Worm (Caenorhabditis elegans): ENCODE measurements around the gene F08F8.7.

The F08F8.7 gene

ce11 chrIII:7331671-7332070, 15.3 kb downstream of the F08F8.7 start:
- TF ChIP-seq aly-2 (tag; optimal IDR thresholded peaks at IDR 0.05) (no peak), ZK546.5 (tag; optimal IDR thresholded peaks at IDR 0.05) (no peak), elt-1 (tag; optimal IDR thresholded peaks at IDR 0.05) (no peak), nhr-23 (tag; optimal IDR thresholded peaks at IDR 0.05) (no peak), nhr-76 (tag; optimal IDR thresholded peaks at IDR 0.05) (no peak), nhr-43 (tag; optimal IDR thresholded peaks at IDR 0.05; ENCODE audit: poor library complexity, severe bottlenecking) (no peak), nhr-237 (tag; optimal IDR thresholded peaks at IDR 0.05) (no peak), unc-39 (tag; optimal IDR thresholded peaks at IDR 0.05) (no peak), nhr-77 (tag; optimal IDR thresholded peaks at IDR 0.05) (no peak), tbx-2 (tag; optimal IDR thresholded peaks at IDR 0.05) (no peak), unc-62 (GFP tag; optimal IDR thresholded peaks at IDR 0.05) (no peak), nhr-28 (tag; optimal IDR thresholded peaks at IDR 0.05) (no peak), elt-2 (tag; optimal IDR thresholded peaks at IDR 0.05) (no peak)

- peak; percentile 15 for TF ChIP-seq aly-2 (tag; optimal IDR thresholded peaks at IDR 0.05)
- TF ChIP-seq elt-2 (tag; optimal IDR thresholded peaks at IDR 0.05): peak; percentile 20
- peak; percentile 79 for TF ChIP-seq ama-1 (optimal IDR thresholded peaks at IDR 0.05)
- peak; percentile 66 for TF ChIP-seq lsy-12 (tag; optimal IDR thresholded peaks at IDR 0.05)
- no peak for TF ChIP-seq pqm-1 (tag; optimal IDR thresholded peaks at IDR 0.05)
- TF ChIP-seq jun-1 (tag; optimal IDR thresholded peaks at IDR 0.05): peak; percentile 13
- peak; percentile 4 for TF ChIP-seq ztf-4 (tag; optimal IDR thresholded peaks at IDR 0.05)
- TF ChIP-seq unc-39 (tag; optimal IDR thresholded peaks at IDR 0.05): no peak
- peak; percentile 33 for TF ChIP-seq nhr-25 (tag; optimal IDR thresholded peaks at IDR 0.05)
These were observed 17.7 kb downstream of the F08F8.7 start, which contains the start of gene lab-2 for ce11 chrIII:7329155-7329732. Gene lab-2 (minus strand): TSS chrIII:7329607.

ce11 chrIII:7323331-7323730, 23.6 kb downstream of the F08F8.7 start:
- TF ChIP-seq snpc-4 (tag; optimal IDR thresholded peaks at IDR 0.05) (no peak), nhr-25 (tag; optimal IDR thresholded peaks at IDR 0.05) (no peak), ZK546.5 (tag; optimal IDR thresholded peaks at IDR 0.05) (no peak), ama-1 (optimal IDR thresholded peaks at IDR 0.05) (no peak), egl-27 (tag; optimal IDR thresholded peaks at IDR 0.05) (no peak), elt-2 (tag; optimal IDR thresholded peaks at IDR 0.05) (peak; percentile 69), pqm-1 (tag; optimal IDR thresholded peaks at IDR 0.05) (peak; percentile 1)

ce11 chrIII:7322018-7322417, 24.9 kb downstream of the F08F8.7 start:
- no peak for TF ChIP-seq tbx-2 (tag; optimal IDR thresholded peaks at IDR 0.05)
- TF ChIP-seq R02D3.7 (tag; optimal IDR thresholded peaks at IDR 0.05): no peak
- TF ChIP-seq elt-2 (tag; optimal IDR thresholded peaks at IDR 0.05): peak; percentile 55
- TF ChIP-seq pqm-1 (tag; optimal IDR thresholded peaks at IDR 0.05): peak; percentile 34
- no peak for TF ChIP-seq unc-39 (tag; optimal IDR thresholded peaks at IDR 0.05)
- no peak for TF ChIP-seq aly-2 (tag; optimal IDR thresholded peaks at IDR 0.05)
- peak; percentile 99 for TF ChIP-seq pha-4 (tag; optimal IDR thresholded peaks at IDR 0.05)

- peak; percentile 18 for TF ChIP-seq elt-2 (tag; optimal IDR thresholded peaks at IDR 0.05)
- no peak for TF ChIP-seq R02D3.7 (tag; optimal IDR thresholded peaks at IDR 0.05)
- no peak for TF ChIP-seq unc-62 (GFP tag; optimal IDR thresholded peaks at IDR 0.05)
- peak; percentile 77 for TF ChIP-seq pha-4 (tag; optimal IDR thresholded peaks at IDR 0.05)
- TF ChIP-seq tbx-2 (tag; optimal IDR thresholded peaks at IDR 0.05): no peak
- peak; percentile 69 for TF ChIP-seq pqm-1 (tag; optimal IDR thresholded peaks at IDR 0.05)
These were observed 27.6 kb downstream of the F08F8.7 start, which contains the start of gene F56C9.8 for ce11 chrIII:7319390-7319789. Gene F56C9.8 (minus strand): TSS chrIII:7319509.

ce11 chrIII:7317354-7317753, 29.6 kb downstream of the F08F8.7 start:
- no peak for TF ChIP-seq ceh-28 (tag; optimal IDR thresholded peaks at IDR 0.05)
- TF ChIP-seq mml-1 (tag; optimal IDR thresholded peaks at IDR 0.05): no peak
- no peak for TF ChIP-seq nhr-77 (tag; optimal IDR thresholded peaks at IDR 0.05)
- TF ChIP-seq elt-1 (tag; optimal IDR thresholded peaks at IDR 0.05): no peak
- TF ChIP-seq pha-4 (tag; optimal IDR thresholded peaks at IDR 0.05): peak; percentile 74
- peak; percentile 32 for TF ChIP-seq elt-2 (tag; optimal IDR thresholded peaks at IDR 0.05)
- no peak for TF ChIP-seq fkh-2 (tag; optimal IDR thresholded peaks at IDR 0.05)

ce11 chrIII:7314927-7315547, 31.9 kb downstream of the F08F8.7 start, which contains the start of gene nspg-6:
Gene nspg-6 (minus strand): TSS chrIII:7314977.
- TF ChIP-seq aly-2 (tag; optimal IDR thresholded peaks at IDR 0.05) (no peak), elt-2 (tag; optimal IDR thresholded peaks at IDR 0.05) (peak; percentile 81), nhr-237 (tag; optimal IDR thresholded peaks at IDR 0.05) (no peak), pqm-1 (tag; optimal IDR thresholded peaks at IDR 0.05) (peak; percentile 48), egl-5 (tag; optimal IDR thresholded peaks at IDR 0.05) (no peak)
